4 worm cellular contexts compared by ENCODE assay signal in the genomic region with DNA sequence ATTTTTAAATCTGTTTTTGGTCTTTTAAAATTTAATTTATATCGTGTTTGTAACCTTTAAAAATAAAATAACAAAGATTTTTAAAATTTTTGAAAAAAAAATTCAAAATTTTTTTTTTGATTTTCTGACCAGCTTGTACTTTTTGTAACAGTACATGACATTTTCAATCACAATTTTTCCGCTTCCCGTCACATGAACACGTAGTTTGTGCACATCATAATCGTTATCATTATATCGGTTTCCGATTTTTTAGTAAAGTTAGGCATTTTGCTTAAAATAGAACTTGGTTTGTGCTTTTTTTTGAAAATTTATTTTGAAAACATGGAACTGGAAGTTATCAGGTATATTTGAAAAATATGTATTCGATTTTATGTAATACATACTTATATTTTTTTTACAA.
TF ChIP-seq lines count a peak whose summit lies in the region.

No protein-coding gene starts in this region.

TF ChIP-seq in whole organism, L1 larva, 84 proteins besides CTCF, POLR2A, EP300 and RAD21:
- TF ChIP-seq elt-2 (tag; optimal IDR thresholded peaks at IDR 0.05; lab: Kevin White, UChicago) (peak; percentile 47), fkh-8 (tag; optimal IDR thresholded peaks at IDR 0.05; lab: Kevin White, UChicago) (no peak)

TF ChIP-seq in whole organism, L2 larva, 48 proteins besides CTCF, POLR2A, EP300 and RAD21:
- TF ChIP-seq fos-1 (tag; optimal IDR thresholded peaks at IDR 0.05; lab: Kevin White, UChicago) (peak; percentile 56), lsy-2 (tag; optimal IDR thresholded peaks at IDR 0.05; lab: Kevin White, UChicago) (no peak)

TF ChIP-seq in whole organism, L3 larva, 47 proteins besides CTCF, POLR2A, EP300 and RAD21:
- TF ChIP-seq elt-2 (tag; optimal IDR thresholded peaks at IDR 0.05; lab: Kevin White, UChicago): peak; percentile 68
- no peak for TF ChIP-seq pha-4 (tag; optimal IDR thresholded peaks at IDR 0.05; lab: Kevin White, UChicago)
- peak; percentile 71 for TF ChIP-seq nhr-76 (tag; optimal IDR thresholded peaks at IDR 0.05; lab: Kevin White, UChicago)
- TF ChIP-seq unc-39 (tag; optimal IDR thresholded peaks at IDR 0.05; lab: Kevin White, UChicago): no peak
- TF ChIP-seq pqm-1 (tag; optimal IDR thresholded peaks at IDR 0.05; lab: Kevin White, UChicago): peak; percentile 24
- TF ChIP-seq nhr-28 (tag; optimal IDR thresholded peaks at IDR 0.05; lab: Kevin White, UChicago): no peak
- TF ChIP-seq fos-1 (tag; optimal IDR thresholded peaks at IDR 0.05; lab: Kevin White, UChicago): no peak
- TF ChIP-seq lsy-12 (tag; optimal IDR thresholded peaks at IDR 0.05; lab: Kevin White, UChicago): no peak
- no peak for TF ChIP-seq jun-1 (tag; optimal IDR thresholded peaks at IDR 0.05; lab: Kevin White, UChicago)
- no peak for TF ChIP-seq nhr-11 (tag; optimal IDR thresholded peaks at IDR 0.05; lab: Kevin White, UChicago)
- TF ChIP-seq aly-2 (tag; optimal IDR thresholded peaks at IDR 0.05; lab: Kevin White, UChicago): no peak
- no peak for TF ChIP-seq hmg-11 (tag; optimal IDR thresholded peaks at IDR 0.05; lab: Kevin White, UChicago)
- no peak for TF ChIP-seq ztf-11 (tag; optimal IDR thresholded peaks at IDR 0.05; lab: Kevin White, UChicago)
- no peak for TF ChIP-seq R02D3.7 (tag; optimal IDR thresholded peaks at IDR 0.05; lab: Kevin White, UChicago)
- TF ChIP-seq mdl-1 (tag; optimal IDR thresholded peaks at IDR 0.05; lab: Kevin White, UChicago): no peak
- TF ChIP-seq lin-15B (tag; optimal IDR thresholded peaks at IDR 0.05; lab: Kevin White, UChicago): no peak
TF ChIP-seq in whole organism, L3 larva: peak in this region for 3.

TF ChIP-seq in whole organism, L4 larva, 104 proteins besides CTCF, POLR2A, EP300 and RAD21:
- TF ChIP-seq daf-16 (GFP tag; optimal IDR thresholded peaks at IDR 0.05; lab: Kevin White, UChicago): no peak
- peak; percentile 38 for TF ChIP-seq daf-16 (tag; optimal IDR thresholded peaks at IDR 0.05; lab: Kevin White, UChicago)
- TF ChIP-seq dmd-6 (GFP tag; IDR thresholded peaks at IDR 0.05; lab: Robert Waterston, UW): peak; percentile 22; the same call in 1 of the 2 replicates
- TF ChIP-seq nhr-28 (tag; optimal IDR thresholded peaks at IDR 0.05; lab: Kevin White, UChicago): peak; percentile 84
- no peak for TF ChIP-seq ceh-62 (tag; optimal IDR thresholded peaks at IDR 0.05; lab: Kevin White, UChicago)
- TF ChIP-seq pqm-1 (tag; optimal IDR thresholded peaks at IDR 0.05; lab: Kevin White, UChicago): peak; percentile 60
- TF ChIP-seq dve-1 (tag; optimal IDR thresholded peaks at IDR 0.05; lab: Kevin White, UChicago; ENCODE audit: insufficient read depth): peak; percentile 12
- TF ChIP-seq set-16 (GFP tag; IDR thresholded peaks at IDR 0.05; lab: Robert Waterston, UW): no peak
- peak; percentile 4 for TF ChIP-seq hlh-11 (tag; optimal IDR thresholded peaks at IDR 0.05; lab: Kevin White, UChicago)
- no peak for TF ChIP-seq hif-1 (tag; optimal IDR thresholded peaks at IDR 0.05; lab: Kevin White, UChicago)
- no peak for TF ChIP-seq madf-9 (GFP tag; conservative IDR thresholded peaks at IDR 0.05; lab: Robert Waterston, UW)

Comparison
In these comparisons a context has a peak if more than half of its experiments do, and no peak if none do; other contexts are left out.
1. Of the 29 proteins assayed by ChIP-seq in both whole organism, L4 larva and whole organism, L1 larva: peak only in whole organism, L4 larva: nhr-28 and pqm-1; only in whole organism, L1 larva: none; in both: none; in neither: 27.